Worm (Caenorhabditis elegans): ENCODE results near the gene C49F8.1.

Gene C49F8.1

ce11 chrX:13380988-13381742, 16.4 kb upstream of the C49F8.1 start:
- TF ChIP-seq egl-44 (GFP tag; IDR thresholded peaks at IDR 0.05) = no peak
- TF ChIP-seq F39B2.1 (GFP tag; IDR thresholded peaks at IDR 0.05) = no peak
- no peak for TF ChIP-seq somi-1 (GFP tag; optimal IDR thresholded peaks at IDR 0.05)
- TF ChIP-seq snpc-1.3 (tag; optimal IDR thresholded peaks at IDR 0.05; ENCODE audit: insufficient read depth) = no peak

- TF ChIP-seq ztf-22 (GFP tag; optimal IDR thresholded peaks at IDR 0.05) = no peak
- TF ChIP-seq rpc-1 (optimal IDR thresholded peaks at IDR 0.05) = no peak
- no peak for TF ChIP-seq rpc-1 (tag; optimal IDR thresholded peaks at IDR 0.05)
- no peak for TF ChIP-seq hsf-1 (GFP tag; IDR thresholded peaks at IDR 0.05)
- TF ChIP-seq attf-3 (GFP tag; conservative IDR thresholded peaks at IDR 0.05) = no peak
- no peak for TF ChIP-seq ztf-26 (tag; optimal IDR thresholded peaks at IDR 0.05)
- no peak for TF ChIP-seq attf-6 (GFP tag; IDR thresholded peaks at IDR 0.05)
- no peak for TF ChIP-seq F52B5.7 (tag; optimal IDR thresholded peaks at IDR 0.05)
- no peak for TF ChIP-seq nfya-1 (tag; optimal IDR thresholded peaks at IDR 0.05; ENCODE audit: borderline replicate concordance, insufficient read depth)
- no peak for TF ChIP-seq B0261.1 (tag; optimal IDR thresholded peaks at IDR 0.05)
- no peak for TF ChIP-seq ceh-27 (GFP tag; optimal IDR thresholded peaks at IDR 0.05)
- no peak for TF ChIP-seq lin-54 (GFP tag; optimal IDR thresholded peaks at IDR 0.05)
- TF ChIP-seq lin-26 (GFP tag; IDR thresholded peaks at IDR 0.05) = no peak
- no peak for TF ChIP-seq somi-1 (GFP tag; optimal IDR thresholded peaks at IDR 0.05)
- TF ChIP-seq F10E7.11 (tag; optimal IDR thresholded peaks at IDR 0.05) = no peak
- TF ChIP-seq unc-62 (GFP tag; optimal IDR thresholded peaks at IDR 0.05) = no peak
- TF ChIP-seq snpc-3.4 (tag; optimal IDR thresholded peaks at IDR 0.05) = no peak
- no peak for TF ChIP-seq aptf-3 (GFP tag; IDR thresholded peaks at IDR 0.05)
- no peak for TF ChIP-seq ceh-58 (GFP tag; IDR thresholded peaks at IDR 0.05)
These were observed 14.3 kb upstream of the C49F8.1 start for ce11 chrX:13379072-13379471.

- TF ChIP-seq madf-6 (GFP tag; IDR thresholded peaks at IDR 0.05) = no peak
- no peak for TF ChIP-seq lin-40 (tag; optimal IDR thresholded peaks at IDR 0.05)
- TF ChIP-seq rec-8 (tag; optimal IDR thresholded peaks at IDR 0.05) = no peak
- no peak for TF ChIP-seq nhr-90 (tag; optimal IDR thresholded peaks at IDR 0.05)
- TF ChIP-seq pha-4 (tag; optimal IDR thresholded peaks at IDR 0.05) = no peak
- no peak for TF ChIP-seq cebp-2 (GFP tag; IDR thresholded peaks at IDR 0.05)
- TF ChIP-seq chd-7 (tag; optimal IDR thresholded peaks at IDR 0.05) = no peak
- no peak for TF ChIP-seq him-1 (tag; optimal IDR thresholded peaks at IDR 0.05)
- TF ChIP-seq nfyb-1 (GFP tag; IDR thresholded peaks at IDR 0.05) = no peak
- TF ChIP-seq madf-8 (GFP tag; conservative IDR thresholded peaks at IDR 0.05) = no peak
- no peak for TF ChIP-seq tbp1 (GFP tag; optimal IDR thresholded peaks at IDR 0.05)
- no peak for TF ChIP-seq K11D2.4 (GFP tag; IDR thresholded peaks at IDR 0.05)
- no peak for TF ChIP-seq zfh-2 (GFP tag; conservative IDR thresholded peaks at IDR 0.05)
These were observed 12.1 kb upstream of the C49F8.1 start, which contains the start of the genes C49F8.14 and gem-1 for ce11 chrX:13376851-13377250. Gene C49F8.14, minus strand, starts transcription at chrX:13376949. Gene gem-1, minus strand, starts transcription at chrX:13376992.

Data from whole organism, young adult.